Fruit fly (Drosophila melanogaster) whole organism, adult: ENCODE results near the gene spdi.

Source experiments
- CG11617 ChIP-seq: fragments of 200-800 bp; sonication (Bioruptor generic); optimal IDR thresholded peaks from 2 replicates; lab custom pipeline; 2017; ENCODE audit warnings: mild to moderate bottlenecking, missing biosample characterization, missing genetic modification reagents, missing genetic modification characterization
- CG12768 ChIP-seq: fragments of 200-800 bp; sonication (Bioruptor generic); optimal IDR thresholded peaks from 2 replicates; lab custom pipeline; 2017; ENCODE audit warnings: missing biosample characterization, missing genetic modification characterization, mild to moderate bottlenecking, moderate library complexity, missing genetic modification reagents
- CG14711 ChIP-seq: fragments of 200-800 bp; sonication (Bioruptor generic); optimal IDR thresholded peaks from 2 replicates; lab custom pipeline; 2018; ENCODE audit warnings: missing biosample characterization, mild to moderate bottlenecking, missing genetic modification characterization, moderate library complexity
- CG1620 ChIP-seq: fragments of 200-800 bp; sonication (Bioruptor generic); optimal IDR thresholded peaks from 2 replicates; lab custom pipeline; 2016; ENCODE audit warnings: missing biosample characterization, missing genetic modification characterization
- CG33017 ChIP-seq: fragments of 200-800 bp; sonication (Bioruptor generic); optimal IDR thresholded peaks from 2 replicates; lab custom pipeline; 2018; ENCODE audit warnings: missing biosample characterization, mild to moderate bottlenecking, missing genetic modification characterization, moderate library complexity
- CG5204 ChIP-seq: fragments of 200-800 bp; sonication (Bioruptor generic); optimal IDR thresholded peaks from 2 replicates; lab custom pipeline; 2016; ENCODE audit warnings: missing biosample characterization, missing genetic modification characterization
- CG7045 ChIP-seq: fragments of 200-800 bp; sonication (Bioruptor generic); optimal IDR thresholded peaks from 2 replicates; lab custom pipeline; 2017; ENCODE audit warnings: missing biosample characterization, mild to moderate bottlenecking, missing genetic modification characterization
- CG7101 ChIP-seq: fragments of 200-800 bp; sonication (Bioruptor generic); optimal IDR thresholded peaks from 2 replicates; lab custom pipeline; 2018; ENCODE audit warnings: missing biosample characterization, mild to moderate bottlenecking, missing genetic modification characterization, moderate library complexity
- Clk ChIP-seq: fragments of 200-800 bp; sonication (Bioruptor generic); optimal IDR thresholded peaks from 2 replicates; lab custom pipeline; 2017; ENCODE audit warnings: missing biosample characterization, missing genetic modification characterization
- Crg-1 ChIP-seq: fragments of 200-800 bp; sonication (Bioruptor generic); optimal IDR thresholded peaks from 2 replicates; lab custom pipeline; 2016; ENCODE audit warnings: missing biosample characterization, missing genetic modification characterization
- Hr96 ChIP-seq: fragments of 200-800 bp; sonication (Bioruptor generic); optimal IDR thresholded peaks from 2 replicates; lab custom pipeline; 2016; ENCODE audit warnings: missing biosample characterization, missing genetic modification characterization
- Mnt ChIP-seq: fragments of 200-800 bp; sonication (Bioruptor generic); optimal IDR thresholded peaks from 2 replicates; lab custom pipeline; 2016; ENCODE audit warnings: missing biosample characterization, mild to moderate bottlenecking, missing genetic modification characterization
- bab1 ChIP-seq: fragments of 200-800 bp; sonication (Bioruptor generic); optimal IDR thresholded peaks from 3 replicates; lab custom pipeline; 2019; ENCODE audit warnings: missing biosample characterization, mild to moderate bottlenecking, missing genetic modification characterization, moderate library complexity
- cic ChIP-seq: fragments of 200-800 bp; sonication (Bioruptor generic); optimal IDR thresholded peaks from 2 replicates; lab custom pipeline; 2017; ENCODE audit warnings: missing biosample characterization, mild to moderate bottlenecking, missing genetic modification characterization, moderate library complexity
- cnc ChIP-seq, 2 experiments: fragments of >200 bp; optimal IDR thresholded peaks; 2 replicates each; lab custom pipeline; 2017
- kay ChIP-seq: fragments of 200-800 bp; sonication (Bioruptor generic); peaks from one replicate; lab custom pipeline; 2016; ENCODE audit warnings: missing biosample characterization, missing genetic modification characterization, borderline replicate concordance
- ovo ChIP-seq: fragments of 200-800 bp; sonication (Bioruptor generic); optimal IDR thresholded peaks from 2 replicates; lab custom pipeline; 2016; ENCODE audit warnings: missing biosample characterization, missing genetic modification characterization
- pad ChIP-seq: fragments of 200-800 bp; sonication (Bioruptor generic); optimal IDR thresholded peaks from 3 replicates; lab custom pipeline; 2017; ENCODE audit warnings: missing biosample characterization, missing genetic modification characterization, mild to moderate bottlenecking, moderate library complexity, missing genetic modification reagents
- tj ChIP-seq: fragments of 200-800 bp; sonication (Bioruptor generic); optimal IDR thresholded peaks from 3 replicates; lab custom pipeline; 2017; ENCODE audit warnings: missing biosample characterization, mild to moderate bottlenecking, missing genetic modification characterization, moderate library complexity
- toe ChIP-seq: fragments of 200-800 bp; sonication (Bioruptor generic); optimal IDR thresholded peaks from 2 replicates; lab custom pipeline; 2016; ENCODE audit warnings: missing biosample characterization, missing genetic modification characterization

Gene spdi

dm6 chrX:620102-620430, at the start of gene spdi:
TSS of gene spdi (minus strand) at chrX:620195.
- TF ChIP-seq bab1 (GFP tag; lab: Kevin White, UChicago) (peak; percentile 50), Clk (GFP tag; lab: Kevin White, UChicago) (no peak), tj (GFP tag; lab: Kevin White, UChicago) (peak; percentile 6)

dm6 chrX:658021-658420, 38.0 kb upstream of the spdi start:
- no peak for TF ChIP-seq CG33017 (tag; lab: Kevin White, UChicago)
- TF ChIP-seq CG14711 (tag; lab: Kevin White, UChicago) = peak; percentile 24
- peak; percentile 77 for TF ChIP-seq bab1 (GFP tag; lab: Kevin White, UChicago)

dm6 chrX:656380-656925, 36.5 kb upstream of the spdi start:
- TF ChIP-seq ovo (GFP tag; lab: Kevin White, UChicago) (peak; percentile 22), Mnt (GFP tag; lab: Kevin White, UChicago) (no peak), bab1 (GFP tag; lab: Kevin White, UChicago) (peak; percentile 51), pad (peak; percentile 82), CG5204 (no peak), Hr96 (GFP tag; lab: Kevin White, UChicago) (no peak), CG1620 (GFP tag; lab: Kevin White, UChicago) (no peak)

- TF ChIP-seq CG1620 (GFP tag; lab: Kevin White, UChicago) (peak; percentile 19), Clk (GFP tag; lab: Kevin White, UChicago) (no peak)
Measured at dm6 chrX:655492-656379, 35.7 kb upstream of the spdi start, which contains the start of the genes Hmt4-20 and SkpA. TSS of gene Hmt4-20 (minus strand) at chrX:656033. TSS of gene SkpA (plus strand) at chrX:656114.

- TF ChIP-seq CG11617 (GFP tag; lab: Kevin White, UChicago) (peak; percentile 93), cic (GFP tag; lab: Kevin White, UChicago) (peak; percentile 86), CG12768 (GFP tag; lab: Kevin White, UChicago) (peak; percentile 94), Crg-1 (GFP tag; lab: Kevin White, UChicago) (peak; percentile 95), toe (GFP tag; lab: Kevin White, UChicago) (peak; percentile 86), pad (peak; percentile 87), Mnt (GFP tag; lab: Kevin White, UChicago) (peak; percentile 92), ovo (GFP tag; lab: Kevin White, UChicago) (peak; percentile 94), CG33017 (tag; lab: Kevin White, UChicago) (peak; percentile 89), kay (no peak), bab1 (GFP tag; lab: Kevin White, UChicago) (peak; percentile 98), Clk (GFP tag; lab: Kevin White, UChicago) (peak; percentile 89), Hr96 (GFP tag; lab: Kevin White, UChicago) (no peak), CG1620 (GFP tag; lab: Kevin White, UChicago) (peak; percentile 97), tj (GFP tag; lab: Kevin White, UChicago) (peak; percentile 94), CG5204 (peak; percentile 85), CG7045 (GFP tag; lab: Kevin White, UChicago) (peak; percentile 88), cnc (optimal IDR thresholded peaks at IDR 0.05; lab: Kevin White, UChicago) (peak in 1 of 2 experiments; percentile 10), CG7101 (peak; percentile 97), CG14711 (tag; lab: Kevin White, UChicago) (peak; percentile 100)
Measured at dm6 chrX:654949-655348, 35.0 kb upstream of the spdi start.

- peak; percentile 43 for TF ChIP-seq CG14711 (tag; lab: Kevin White, UChicago)
- no peak for TF ChIP-seq bab1 (GFP tag; lab: Kevin White, UChicago)
- no peak for TF ChIP-seq cnc (optimal IDR thresholded peaks at IDR 0.05; lab: Kevin White, UChicago)
- peak; percentile 81 for TF ChIP-seq Mnt (GFP tag; lab: Kevin White, UChicago)
- TF ChIP-seq CG7045 (GFP tag; lab: Kevin White, UChicago) = no peak
- peak; percentile 53 for TF ChIP-seq pad
Measured at dm6 chrX:654221-654620, 34.2 kb upstream of the spdi start.

- TF ChIP-seq Crg-1 (GFP tag; lab: Kevin White, UChicago) = no peak
- TF ChIP-seq CG12768 (GFP tag; lab: Kevin White, UChicago) = no peak
- TF ChIP-seq bab1 (GFP tag; lab: Kevin White, UChicago) = peak; percentile 34
- no peak for TF ChIP-seq cnc (optimal IDR thresholded peaks at IDR 0.05; lab: Kevin White, UChicago)
- TF ChIP-seq Mnt (GFP tag; lab: Kevin White, UChicago) = peak; percentile 5
- TF ChIP-seq CG7101 = peak; percentile 43
- TF ChIP-seq CG1620 (GFP tag; lab: Kevin White, UChicago) = peak; percentile 9
- no peak for TF ChIP-seq CG14711 (tag; lab: Kevin White, UChicago)
- TF ChIP-seq pad = peak; percentile 14
- TF ChIP-seq tj (GFP tag; lab: Kevin White, UChicago) = peak; percentile 53
- TF ChIP-seq CG11617 (GFP tag; lab: Kevin White, UChicago) = peak; percentile 20
- peak; percentile 12 for TF ChIP-seq ovo (GFP tag; lab: Kevin White, UChicago)
Measured at dm6 chrX:647056-647627, 27.1 kb upstream of the spdi start, which contains the start of gene Roc1a. TSS of gene Roc1a (plus strand) at chrX:647304.
